Worm (Caenorhabditis elegans) whole organism, L4 larva: Measurements from ENCODE around the gene lars-1.
A peak's percentile ranks its signal among the peaks of the same experiment; 100 is the strongest.

Experiments used
- D1046.2 ChIP-seq: fragments of 200-800 bp; sonication (Bioruptor generic); IDR thresholded peaks from 2 replicates; pipeline ENCODE4 v1.3.6; 2022; ENCODE audit warnings: missing genetic modification characterization, missing compliant biosample characterization
- F26F4.8 ChIP-seq: fragments of 200-800 bp; sonication (Bioruptor generic); conservative IDR thresholded peaks from 2 replicates; pipeline ENCODE4 v1.3.6; 2022; ENCODE audit warnings: missing genetic modification characterization, missing compliant biosample characterization
- F44E2.7 ChIP-seq: fragments of 200-800 bp; sonication (Bioruptor generic); IDR thresholded peaks from 2 replicates; pipeline ENCODE4 v2.1.2; 2022; ENCODE audit warnings: missing genetic modification characterization, missing compliant biosample characterization
- F49E8.2 ChIP-seq: sonication (generic microtip); optimal IDR thresholded peaks from 2 replicates; lab custom pipeline; 2016; ENCODE audit warnings: missing compliant biosample characterization, mild to moderate bottlenecking, missing genetic modification characterization, borderline replicate concordance
- R02D3.7 ChIP-seq: fragments of 150-350 bp; sonication (generic microtip); optimal IDR thresholded peaks from 3 replicates; lab custom pipeline; 2014; ENCODE audit warnings: missing biosample characterization, missing genetic modification characterization
- T20F7.1 ChIP-seq: fragments of 200-800 bp; sonication (Bioruptor generic); optimal IDR thresholded peaks from 2 replicates; lab custom pipeline; 2018; ENCODE audit warnings: mild to moderate bottlenecking, missing genetic modification characterization, missing compliant biosample characterization
- T26A8.4 ChIP-seq: fragments of 200-800 bp; sonication (Bioruptor generic); IDR thresholded peaks from 2 replicates; pipeline ENCODE4 v1.3.6; 2022; ENCODE audit warnings: missing genetic modification characterization, missing compliant biosample characterization
- Y75B8A.6 ChIP-seq: fragments of 200-800 bp; sonication (Bioruptor generic); IDR thresholded peaks from 2 replicates; pipeline ENCODE4 v1.3.6; 2022; ENCODE audit warnings: missing genetic modification reagents, missing genetic modification characterization, missing compliant biosample characterization
- aly-2 ChIP-seq: sonication (generic microtip); optimal IDR thresholded peaks from 2 replicates; lab custom pipeline; 2018; ENCODE audit warnings: missing biosample characterization, missing genetic modification characterization
- ceh-20 ChIP-seq: fragments of 200-800 bp; sonication (Bioruptor generic); IDR thresholded peaks from 2 replicates; pipeline ENCODE4 v1.3.6; 2022; ENCODE audit warnings: missing genetic modification reagents, missing genetic modification characterization, missing compliant biosample characterization
- ceh-32 ChIP-seq: sonication (generic microtip); optimal IDR thresholded peaks from 2 replicates; lab custom pipeline; 2016; ENCODE audit warnings: mild to moderate bottlenecking, missing genetic modification characterization, missing compliant biosample characterization; ENCODE audit not compliant: poor library complexity
- ceh-62 ChIP-seq: sonication (generic microtip); optimal IDR thresholded peaks from 2 replicates; lab custom pipeline; 2017; ENCODE audit warnings: missing biosample characterization, missing genetic modification characterization
- daf-12 ChIP-seq: fragments of 150-350 bp; optimal IDR thresholded peaks from 2 replicates; lab custom pipeline; 2014; ENCODE audit warnings: missing biosample characterization, missing genetic modification reagents, missing genetic modification characterization
- daf-16 ChIP-seq, 3 experiments: sonication (generic microtip); optimal IDR thresholded peaks; 2 replicates each; lab custom pipeline; 2016 to 2017; ENCODE audit warnings: missing genetic modification characterization in 3 of 3, missing genetic modification reagents in 3 of 3, mild to moderate bottlenecking in 2 of 3, missing compliant biosample characterization in 2 of 3, missing biosample characterization in 1 of 3, moderate library complexity in 1 of 3
- daf-19 ChIP-seq: fragments of 200-800 bp; sonication (Bioruptor generic); conservative IDR thresholded peaks from 2 replicates; pipeline ENCODE4 v1.3.6; 2022; ENCODE audit warnings: missing genetic modification characterization, missing compliant biosample characterization
- daf-8 ChIP-seq: fragments of 200-800 bp; sonication (Bioruptor generic); IDR thresholded peaks from 2 replicates; pipeline ENCODE4 v1.3.6; 2022; ENCODE audit warnings: missing genetic modification characterization, missing compliant biosample characterization
- dmd-8 ChIP-seq: fragments of 200-800 bp; sonication (Bioruptor generic); IDR thresholded peaks from 2 replicates; pipeline ENCODE4 v1.3.6; 2022; ENCODE audit warnings: missing genetic modification characterization, missing compliant biosample characterization
- duxl-1 ChIP-seq: sonication (generic microtip); optimal IDR thresholded peaks from 2 replicates; lab custom pipeline; 2016; ENCODE audit warnings: mild to moderate bottlenecking, missing genetic modification characterization, moderate library complexity, missing compliant biosample characterization; ENCODE audit not compliant: poor library complexity
- dve-1 ChIP-seq: sonication (generic microtip); optimal IDR thresholded peaks from 2 replicates; lab custom pipeline; 2017; ENCODE audit warnings: antibody characterized with exemption, mild to moderate bottlenecking, missing genetic modification characterization, missing compliant biosample characterization; ENCODE audit not compliant: insufficient read depth
- egl-27 ChIP-seq: sonication (generic microtip); optimal IDR thresholded peaks from 3 replicates; lab custom pipeline; 2017; ENCODE audit warnings: missing biosample characterization, missing genetic modification reagents, missing genetic modification characterization
- fkh-10 ChIP-seq: fragments of 150-350 bp; optimal IDR thresholded peaks from 2 replicates; lab custom pipeline; 2014; ENCODE audit warnings: missing biosample characterization, missing genetic modification reagents, missing genetic modification characterization
- gei-8 ChIP-seq: fragments of 200-800 bp; sonication (Bioruptor generic); optimal IDR thresholded peaks from 2 replicates; lab custom pipeline; 2018; ENCODE audit warnings: mild to moderate bottlenecking, missing genetic modification characterization, missing compliant biosample characterization
- hlh-30 ChIP-seq: sonication (generic microtip); optimal IDR thresholded peaks from 2 replicates; lab custom pipeline; 2017; ENCODE audit warnings: antibody characterized with exemption, mild to moderate bottlenecking, missing genetic modification characterization, missing compliant biosample characterization; ENCODE audit not compliant: insufficient read depth
- hmg-1.1 ChIP-seq: fragments of 200-800 bp; sonication (Bioruptor generic); IDR thresholded peaks from 2 replicates; pipeline ENCODE4 v1.3.6; 2022; ENCODE audit warnings: missing genetic modification reagents, missing genetic modification characterization, missing compliant biosample characterization
- jun-1 ChIP-seq: fragments of 150-350 bp; optimal IDR thresholded peaks from 2 replicates; lab custom pipeline; 2014; ENCODE audit warnings: missing biosample characterization, missing genetic modification reagents, missing genetic modification characterization
- lim-7 ChIP-seq: fragments of 200-800 bp; sonication (Bioruptor generic); IDR thresholded peaks from 2 replicates; pipeline ENCODE4 v1.3.6; 2022; ENCODE audit warnings: missing genetic modification characterization, missing compliant biosample characterization
- lin-15B ChIP-seq: fragments of 150-350 bp; sonication (generic microtip); optimal IDR thresholded peaks from 3 replicates; lab custom pipeline; 2014; ENCODE audit warnings: missing biosample characterization, missing genetic modification characterization
- lir-3 ChIP-seq: sonication (generic microtip); optimal IDR thresholded peaks from 2 replicates; lab custom pipeline; 2016; ENCODE audit warnings: mild to moderate bottlenecking, missing genetic modification characterization, missing compliant biosample characterization
- lsy-2 ChIP-seq, 2 experiments: fragments of 150-350 bp in 1 of 2; sonication (generic microtip) in 1 of 2; optimal IDR thresholded peaks; 2 replicates each; lab custom pipeline; 2014 to 2017; ENCODE audit warnings: missing biosample characterization in 2 of 2, missing genetic modification characterization in 2 of 2
- madf-5 ChIP-seq, 2 experiments: fragments of 200-800 bp; sonication (Bioruptor generic); IDR thresholded peaks; 2 replicates each; pipeline ENCODE4 v1.3.6; 2022; ENCODE audit warnings: missing compliant biosample characterization in 2 of 2, missing genetic modification characterization in 2 of 2
- madf-9 ChIP-seq: fragments of 200-800 bp; sonication (Bioruptor generic); conservative IDR thresholded peaks from 2 replicates; pipeline ENCODE4 v1.3.6; 2022; ENCODE audit warnings: missing genetic modification reagents, missing genetic modification characterization, missing compliant biosample characterization
- mdt-29 ChIP-seq: fragments of 200-800 bp; sonication (Bioruptor generic); IDR thresholded peaks from 2 replicates; pipeline ENCODE4 v1.3.6; 2022; ENCODE audit warnings: missing genetic modification reagents, missing genetic modification characterization, missing compliant biosample characterization
- mes-2 ChIP-seq: sonication (generic microtip); optimal IDR thresholded peaks from 2 replicates; lab custom pipeline; 2016; ENCODE audit warnings: missing genotype, mild to moderate bottlenecking, missing genetic modification characterization, missing compliant biosample characterization; ENCODE audit not compliant: poor library complexity, severe bottlenecking
- nhr-11 ChIP-seq: fragments of 150-350 bp; optimal IDR thresholded peaks from 2 replicates; lab custom pipeline; 2014; ENCODE audit warnings: missing biosample characterization, missing genetic modification characterization
- nhr-111 ChIP-seq: fragments of 200-800 bp; sonication (Bioruptor generic); optimal IDR thresholded peaks from 2 replicates; lab custom pipeline; 2018; ENCODE audit warnings: mild to moderate bottlenecking, missing genetic modification characterization, missing compliant biosample characterization
- nhr-25 ChIP-seq: sonication (generic microtip); optimal IDR thresholded peaks from 2 replicates; lab custom pipeline; 2017; ENCODE audit warnings: missing genetic modification characterization, mild to moderate bottlenecking, missing compliant biosample characterization, antibody characterized with exemption, moderate library complexity, borderline replicate concordance; ENCODE audit not compliant: insufficient read depth
- nhr-41 ChIP-seq: fragments of 200-800 bp; sonication (Bioruptor generic); IDR thresholded peaks from 2 replicates; pipeline ENCODE4 v1.3.6; 2022; ENCODE audit warnings: missing genetic modification reagents, missing genetic modification characterization, missing compliant biosample characterization
- nhr-48 ChIP-seq: sonication (generic microtip); optimal IDR thresholded peaks from 2 replicates; lab custom pipeline; 2016; ENCODE audit warnings: mild to moderate bottlenecking, missing genetic modification characterization, missing compliant biosample characterization
- nhr-76 ChIP-seq: fragments of 150-350 bp; optimal IDR thresholded peaks from 2 replicates; lab custom pipeline; 2014; ENCODE audit warnings: missing biosample characterization, missing genetic modification characterization
- pha-4 ChIP-seq, 2 experiments: fragments of 150-350 bp in 1 of 2; fragments of 200-800 bp in 1 of 2; sonication (Bioruptor generic) in 1 of 2; IDR thresholded peaks in 1 of 2; optimal IDR thresholded peaks in 1 of 2; 2 replicates each; pipeline versions ENCODE4 v1.3.6 to Lab custom; 2014 to 2022; ENCODE audit warnings: missing genetic modification characterization in 2 of 2, missing genetic modification reagents in 2 of 2, missing biosample characterization in 1 of 2, missing compliant biosample characterization in 1 of 2
- php-3 ChIP-seq: fragments of 200-800 bp; sonication (Bioruptor generic); IDR thresholded peaks from 2 replicates; pipeline ENCODE4 v1.3.6; 2022; ENCODE audit warnings: missing genetic modification reagents, missing genetic modification characterization, missing compliant biosample characterization
- pqm-1 ChIP-seq: sonication (generic microtip); optimal IDR thresholded peaks from 2 replicates; lab custom pipeline; 2017; ENCODE audit warnings: missing biosample characterization, missing genetic modification characterization
- set-16 ChIP-seq: fragments of 200-800 bp; sonication (Bioruptor generic); IDR thresholded peaks from 2 replicates; pipeline ENCODE4 v1.3.6; 2022; ENCODE audit warnings: missing genetic modification reagents, missing genetic modification characterization, missing compliant biosample characterization
- skn-1 ChIP-seq: fragments of 150-350 bp; optimal IDR thresholded peaks from 2 replicates; lab custom pipeline; 2014; ENCODE audit warnings: missing biosample characterization, missing genetic modification characterization
- snpc-1.2 ChIP-seq: fragments of 200-800 bp; sonication (Bioruptor generic); IDR thresholded peaks from 2 replicates; pipeline ENCODE4 v1.3.6; 2022; ENCODE audit warnings: missing genetic modification reagents, missing genetic modification characterization, missing compliant biosample characterization
- snpc-4 ChIP-seq: fragments of 150-350 bp; optimal IDR thresholded peaks from 2 replicates; lab custom pipeline; 2014; ENCODE audit warnings: missing biosample characterization, missing genetic modification characterization
- vab-7 ChIP-seq: fragments of 200-800 bp; sonication (Bioruptor generic); IDR thresholded peaks from 2 replicates; pipeline ENCODE4 v1.3.6; 2022; ENCODE audit warnings: missing genetic modification reagents, missing genetic modification characterization, missing compliant biosample characterization
- zfp-2 ChIP-seq: sonication (generic microtip); optimal IDR thresholded peaks from 2 replicates; lab custom pipeline; 2016; ENCODE audit warnings: mild to moderate bottlenecking, missing genetic modification characterization, missing compliant biosample characterization
- zip-11 ChIP-seq: fragments of 200-800 bp; sonication (Bioruptor generic); IDR thresholded peaks from 2 replicates; pipeline ENCODE4 v1.3.6; 2022; ENCODE audit warnings: missing genetic modification characterization, missing compliant biosample characterization
- zip-2 ChIP-seq: fragments of 150-350 bp; optimal IDR thresholded peaks from 2 replicates; lab custom pipeline; 2014; ENCODE audit warnings: missing biosample characterization, missing genetic modification characterization

The lars-1 gene

DNA sequence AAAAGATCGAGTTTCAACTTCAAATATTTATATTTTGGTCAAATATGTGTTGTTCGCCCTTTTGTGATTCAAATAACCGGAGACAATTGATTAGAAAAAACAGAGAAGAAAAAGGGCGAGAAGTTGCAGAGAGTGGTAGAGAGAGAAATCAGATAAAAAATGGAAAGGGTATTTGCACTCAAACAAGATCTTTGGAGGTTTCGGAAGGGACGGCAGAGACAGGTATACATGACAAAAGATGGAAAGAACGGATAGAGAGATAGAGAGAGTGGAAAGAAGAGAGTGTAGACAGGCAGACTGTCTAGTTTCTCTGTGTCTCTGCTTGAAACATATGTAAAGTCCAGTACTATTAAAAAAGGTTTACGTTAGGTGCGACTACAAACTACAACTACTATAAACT, 49.6 kb upstream of the lars-1 start (continued):
- TF ChIP-seq mdt-29 (GFP tag; lab: Robert Waterston, UW) (no peak), php-3 (GFP tag; lab: Robert Waterston, UW) (no peak), madf-9 (no peak), nhr-41 (GFP tag; lab: Robert Waterston, UW) (no peak), lim-7 (GFP tag; lab: Robert Waterston, UW) (no peak), T20F7.1 (GFP tag; lab: Kevin White, UChicago) (no peak), nhr-76 (tag; lab: Kevin White, UChicago) (no peak), madf-5 (GFP tag; IDR thresholded peaks at IDR 0.05; lab: Robert Waterston, UW) (no peak), lir-3 (tag; lab: Kevin White, UChicago) (no peak), fkh-10 (GFP tag; lab: Kevin White, UChicago) (no peak), snpc-4 (tag; lab: Kevin White, UChicago) (no peak), F49E8.2 (tag; lab: Kevin White, UChicago) (no peak), ceh-32 (tag; lab: Kevin White, UChicago) (no peak), vab-7 (GFP tag; lab: Robert Waterston, UW) (no peak), F44E2.7 (no peak), nhr-111 (GFP tag; lab: Kevin White, UChicago) (no peak), nhr-48 (tag; lab: Kevin White, UChicago) (peak; percentile 64), gei-8 (GFP tag; lab: Kevin White, UChicago) (no peak), F26F4.8 (GFP tag; lab: Robert Waterston, UW) (no peak), zip-2 (tag; lab: Kevin White, UChicago) (no peak), set-16 (no peak), pha-4 (GFP tag; IDR thresholded peaks at IDR 0.05; lab: Robert Waterston, UW) (no peak), pha-4 (tag; optimal IDR thresholded peaks at IDR 0.05; lab: Kevin White, UChicago) (no peak), ceh-20 (GFP tag; lab: Robert Waterston, UW) (no peak), daf-8 (GFP tag; lab: Robert Waterston, UW) (no peak), dmd-8 (GFP tag; lab: Robert Waterston, UW) (no peak), daf-19 (GFP tag; lab: Robert Waterston, UW) (no peak), lsy-2 (tag; optimal IDR thresholded peaks at IDR 0.05; lab: Kevin White, UChicago) (peak in 1 of 2 experiments; percentile 31), zip-11 (GFP tag; lab: Robert Waterston, UW) (no peak), dve-1 (tag; lab: Kevin White, UChicago) (no peak), daf-16 (GFP tag; optimal IDR thresholded peaks at IDR 0.05; lab: Kevin White, UChicago) (no peak), daf-16 (tag; optimal IDR thresholded peaks at IDR 0.05; lab: Kevin White, UChicago) (no peak), mes-2 (tag; lab: Kevin White, UChicago) (peak; percentile 30), lin-15B (tag; lab: Kevin White, UChicago) (no peak), D1046.2 (GFP tag; lab: Robert Waterston, UW) (no peak), nhr-11 (tag; lab: Kevin White, UChicago) (peak; percentile 50), egl-27 (no peak), pqm-1 (tag; lab: Kevin White, UChicago) (no peak), ceh-62 (tag; lab: Kevin White, UChicago) (no peak), hmg-1.1 (peak; percentile 27; the same call in 1 of the 2 replicates), skn-1 (no peak), nhr-25 (tag; lab: Kevin White, UChicago) (peak; percentile 59), zfp-2 (tag; lab: Kevin White, UChicago) (no peak), duxl-1 (no peak), T26A8.4 (GFP tag; lab: Robert Waterston, UW) (no peak), R02D3.7 (tag; lab: Kevin White, UChicago) (no peak), aly-2 (no peak), Y75B8A.6 (no peak), jun-1 (tag; lab: Kevin White, UChicago) (no peak), hlh-30 (tag; lab: Kevin White, UChicago) (peak; percentile 26), snpc-1.2 (GFP tag; lab: Robert Waterston, UW) (no peak), daf-12 (no peak)
